Worm (Caenorhabditis elegans) whole organism, late embryonic: Measurements from ENCODE around the gene F37A8.2.

ENCODE experiments used
- F13H6.1 ChIP-seq: sonication (generic microtip); optimal IDR thresholded peaks from 2 replicates; lab custom pipeline; 2016; ENCODE audit warnings: missing genetic modification characterization, missing compliant biosample characterization
- K02D7.2 ChIP-seq: sonication (generic microtip); optimal IDR thresholded peaks from 2 replicates; lab custom pipeline; 2017; ENCODE audit warnings: mild to moderate bottlenecking, missing genetic modification characterization, missing compliant biosample characterization
- T23F11.4 ChIP-seq: fragments of 200-800 bp; sonication (Bioruptor generic); optimal IDR thresholded peaks from 2 replicates; lab custom pipeline; 2018; ENCODE audit warnings: mild to moderate bottlenecking, missing genetic modification characterization, missing compliant biosample characterization
- Y22D7AL.16 ChIP-seq: sonication (generic microtip); optimal IDR thresholded peaks from 2 replicates; lab custom pipeline; 2016; ENCODE audit warnings: missing genetic modification characterization, missing compliant biosample characterization
- ceh-24 ChIP-seq: sonication (generic microtip); optimal IDR thresholded peaks from 2 replicates; lab custom pipeline; 2016; ENCODE audit warnings: mild to moderate bottlenecking, missing genetic modification characterization, missing compliant biosample characterization
- ceh-30 ChIP-seq: fragments of 150-350 bp; optimal IDR thresholded peaks from 2 replicates; lab custom pipeline; 2014; ENCODE audit warnings: missing biosample characterization, missing genetic modification characterization
- ceh-31 ChIP-seq: sonication (generic microtip); optimal IDR thresholded peaks from 2 replicates; lab custom pipeline; 2016; ENCODE audit warnings: missing genetic modification characterization, missing compliant biosample characterization
- ceh-45 ChIP-seq: fragments of 200-800 bp; sonication (Bioruptor generic); IDR thresholded peaks from 2 replicates; pipeline ENCODE4 v1.3.6; 2022; ENCODE audit warnings: missing genetic modification reagents, missing genetic modification characterization, missing compliant biosample characterization
- ceh-6 ChIP-seq: fragments of 200-800 bp; sonication (Bioruptor generic); optimal IDR thresholded peaks from 2 replicates; lab custom pipeline; 2018; ENCODE audit warnings: mild to moderate bottlenecking, missing genetic modification characterization, missing compliant biosample characterization
- ceh-9 ChIP-seq: sonication (generic microtip); optimal IDR thresholded peaks from 2 replicates; lab custom pipeline; 2016; ENCODE audit warnings: mild to moderate bottlenecking, missing genetic modification characterization, inconsistent platforms, missing compliant biosample characterization
- che-1 ChIP-seq: sonication (generic microtip); optimal IDR thresholded peaks from 2 replicates; lab custom pipeline; 2016; ENCODE audit warnings: mild to moderate bottlenecking, missing genetic modification characterization, missing compliant biosample characterization
- dmd-4 ChIP-seq: sonication (generic microtip); optimal IDR thresholded peaks from 2 replicates; lab custom pipeline; 2016; ENCODE audit warnings: borderline replicate concordance, missing genetic modification characterization, missing compliant biosample characterization
- dve-1 ChIP-seq: sonication (generic microtip); optimal IDR thresholded peaks from 2 replicates; lab custom pipeline; 2017; ENCODE audit warnings: antibody characterized with exemption, mild to moderate bottlenecking, missing genetic modification characterization, missing compliant biosample characterization
- elt-2 ChIP-seq: sonication (generic microtip); optimal IDR thresholded peaks from 2 replicates; lab custom pipeline; 2016; ENCODE audit warnings: missing genetic modification reagents, missing genetic modification characterization, missing compliant biosample characterization
- elt-4 ChIP-seq: sonication (generic microtip); optimal IDR thresholded peaks from 2 replicates; lab custom pipeline; 2016; ENCODE audit warnings: missing genetic modification characterization, missing compliant biosample characterization
- ets-4 ChIP-seq: sonication (generic microtip); optimal IDR thresholded peaks from 2 replicates; lab custom pipeline; 2016; ENCODE audit warnings: missing genetic modification characterization, missing compliant biosample characterization
- fax-1 ChIP-seq: sonication (generic microtip); optimal IDR thresholded peaks from 2 replicates; lab custom pipeline; 2016; ENCODE audit warnings: missing genotype, missing genetic modification characterization, missing compliant biosample characterization
- fkh-6 ChIP-seq: sonication (generic microtip); optimal IDR thresholded peaks from 2 replicates; lab custom pipeline; 2016; ENCODE audit warnings: missing genetic modification characterization, missing compliant biosample characterization
- gmeb-2 ChIP-seq: sonication (generic microtip); optimal IDR thresholded peaks from 2 replicates; lab custom pipeline; 2016; ENCODE audit warnings: missing genetic modification characterization, inconsistent platforms, missing compliant biosample characterization
- hlh-13 ChIP-seq: fragments of 200-800 bp; sonication (Bioruptor generic); optimal IDR thresholded peaks from 2 replicates; lab custom pipeline; 2018; ENCODE audit warnings: mild to moderate bottlenecking, missing genetic modification characterization, missing compliant biosample characterization
- hlh-15 ChIP-seq: sonication (generic microtip); optimal IDR thresholded peaks from 2 replicates; lab custom pipeline; 2016; ENCODE audit warnings: missing genetic modification characterization, missing compliant biosample characterization
- hlh-6 ChIP-seq: sonication (generic microtip); optimal IDR thresholded peaks from 2 replicates; lab custom pipeline; 2016; ENCODE audit warnings: missing genotype, missing genetic modification characterization, missing compliant biosample characterization
- nfya-1 ChIP-seq: sonication (generic microtip); optimal IDR thresholded peaks from 2 replicates; lab custom pipeline; 2017; ENCODE audit warnings: missing genetic modification characterization, mild to moderate bottlenecking, missing compliant biosample characterization, antibody characterized with exemption, moderate library complexity
- nhr-11 ChIP-seq: fragments of 150-350 bp; optimal IDR thresholded peaks from 2 replicates; lab custom pipeline; 2014; ENCODE audit warnings: missing biosample characterization, missing genetic modification characterization
- nhr-232 ChIP-seq: sonication (generic microtip); optimal IDR thresholded peaks from 2 replicates; lab custom pipeline; 2016; ENCODE audit warnings: missing genetic modification characterization, missing compliant biosample characterization
- npax-4 ChIP-seq: sonication (generic microtip); optimal IDR thresholded peaks from 2 replicates; lab custom pipeline; 2016; ENCODE audit warnings: missing genetic modification characterization, missing compliant biosample characterization
- odd-2 ChIP-seq: sonication (generic microtip); optimal IDR thresholded peaks from 2 replicates; lab custom pipeline; 2017; ENCODE audit warnings: antibody characterized with exemption, mild to moderate bottlenecking, missing genetic modification characterization, missing compliant biosample characterization
- pha-4 ChIP-seq: fragments of 150-350 bp; optimal IDR thresholded peaks from 2 replicates; lab custom pipeline; 2018; ENCODE audit warnings: missing biosample characterization, missing genetic modification reagents, missing genetic modification characterization
- sdc-2 ChIP-seq: sonication (generic microtip); optimal IDR thresholded peaks from 2 replicates; lab custom pipeline; 2016; ENCODE audit warnings: missing genotype, missing genetic modification characterization, missing compliant biosample characterization
- syd-9 ChIP-seq: sonication (generic microtip); optimal IDR thresholded peaks from 2 replicates; lab custom pipeline; 2016; ENCODE audit warnings: mild to moderate bottlenecking, missing genetic modification characterization, moderate library complexity, missing compliant biosample characterization
- tbx-2 ChIP-seq: sonication (generic microtip); optimal IDR thresholded peaks from 2 replicates; lab custom pipeline; 2016; ENCODE audit warnings: missing genetic modification characterization, missing compliant biosample characterization
- ttx-3 ChIP-seq: sonication (generic microtip); optimal IDR thresholded peaks from 2 replicates; lab custom pipeline; 2016; ENCODE audit warnings: missing genetic modification reagents, missing genetic modification characterization, missing compliant biosample characterization
- unc-42 ChIP-seq: sonication (generic microtip); optimal IDR thresholded peaks from 2 replicates; lab custom pipeline; 2016; ENCODE audit warnings: missing genotype, missing genetic modification characterization, missing compliant biosample characterization
- unc-55 ChIP-seq: sonication (generic microtip); optimal IDR thresholded peaks from 2 replicates; lab custom pipeline; 2017; ENCODE audit warnings: missing biosample characterization, missing genetic modification reagents, missing genetic modification characterization
- unc-86 ChIP-seq: sonication (generic microtip); optimal IDR thresholded peaks from 2 replicates; lab custom pipeline; 2016; ENCODE audit warnings: missing genetic modification characterization, missing compliant biosample characterization
- ztf-16 ChIP-seq: sonication (generic microtip); optimal IDR thresholded peaks from 2 replicates; lab custom pipeline; 2017; ENCODE audit warnings: missing genetic modification characterization, missing compliant biosample characterization

The F37A8.2 gene

ce11 chrIII:3902588-3903325 lies 28.6 kb downstream of the F37A8.2 start:
- TF ChIP-seq nhr-232 (tag; lab: Kevin White, UChicago) (no peak), fax-1 (tag; lab: Kevin White, UChicago) (no peak), che-1 (tag; lab: Kevin White, UChicago) (no peak), F13H6.1 (no peak), ceh-30 (tag; lab: Kevin White, UChicago) (no peak)

- no peak for TF ChIP-seq che-1 (tag; lab: Kevin White, UChicago)
- no peak for TF ChIP-seq ceh-6
- no peak for TF ChIP-seq sdc-2 (tag; lab: Kevin White, UChicago)
- TF ChIP-seq ztf-16 (tag; lab: Kevin White, UChicago): no peak
- no peak for TF ChIP-seq unc-42 (tag; lab: Kevin White, UChicago)
- TF ChIP-seq elt-2: no peak
- no peak for TF ChIP-seq K02D7.2 (tag; lab: Kevin White, UChicago)
- no peak for TF ChIP-seq ceh-45 (GFP tag; lab: Robert Waterston, UW)
- no peak for TF ChIP-seq Y22D7AL.16 (tag; lab: Kevin White, UChicago)
- TF ChIP-seq ceh-9 (tag; lab: Kevin White, UChicago): no peak
- TF ChIP-seq unc-86 (tag; lab: Kevin White, UChicago): no peak
- no peak for TF ChIP-seq syd-9 (tag; lab: Kevin White, UChicago)
- TF ChIP-seq unc-55: no peak
- no peak for TF ChIP-seq ceh-30 (tag; lab: Kevin White, UChicago)
- TF ChIP-seq hlh-15 (tag; lab: Kevin White, UChicago): no peak
- TF ChIP-seq gmeb-2 (tag; lab: Kevin White, UChicago): no peak
- no peak for TF ChIP-seq odd-2
- no peak for TF ChIP-seq T23F11.4 (GFP tag; lab: Kevin White, UChicago)
Observed at ce11 chrIII:3901542-3901941, 29.8 kb downstream of the F37A8.2 start, which contains the start of gene tir-1. Gene tir-1 (minus strand): TSS chrIII:3901642.

- TF ChIP-seq ceh-31 (peak; percentile 21), fkh-6 (tag; lab: Kevin White, UChicago) (no peak), unc-42 (tag; lab: Kevin White, UChicago) (peak; percentile 26), dmd-4 (tag; lab: Kevin White, UChicago) (no peak)
- TF ChIP-seq, all 69 proteins: peak for 2
Observed at ce11 chrIII:3898850-3899249, 32.5 kb downstream of the F37A8.2 start.

ce11 chrIII:3898354-3898753 lies 33.0 kb downstream of the F37A8.2 start:
- TF ChIP-seq nfya-1 (tag; lab: Kevin White, UChicago) (peak; percentile 88), syd-9 (tag; lab: Kevin White, UChicago) (no peak)

- TF ChIP-seq tbx-2 (tag; lab: Kevin White, UChicago) (no peak), elt-2 (peak; percentile 30)
Observed at ce11 chrIII:3893992-3894391, 37.3 kb downstream of the F37A8.2 start.

ce11 chrIII:3889896-3890295 lies 41.4 kb downstream of the F37A8.2 start:
- no peak for TF ChIP-seq ttx-3 (tag; lab: Kevin White, UChicago)
- no peak for TF ChIP-seq hlh-6 (tag; lab: Kevin White, UChicago)
- no peak for TF ChIP-seq sdc-2 (tag; lab: Kevin White, UChicago)
- no peak for TF ChIP-seq hlh-15 (tag; lab: Kevin White, UChicago)
- TF ChIP-seq ets-4 (tag; lab: Kevin White, UChicago): no peak
- no peak for TF ChIP-seq nhr-232 (tag; lab: Kevin White, UChicago)
- TF ChIP-seq F13H6.1: no peak
- TF ChIP-seq dve-1: no peak
- TF ChIP-seq npax-4 (tag; lab: Kevin White, UChicago): no peak
- TF ChIP-seq pha-4: no peak
- no peak for TF ChIP-seq elt-4 (tag; lab: Kevin White, UChicago)
- no peak for TF ChIP-seq ceh-24 (tag; lab: Kevin White, UChicago)
- TF ChIP-seq ceh-30 (tag; lab: Kevin White, UChicago): no peak
- TF ChIP-seq hlh-13: no peak
- no peak for TF ChIP-seq gmeb-2 (tag; lab: Kevin White, UChicago)
- TF ChIP-seq nhr-11 (tag; lab: Kevin White, UChicago): no peak
- TF ChIP-seq, all 69 proteins: peak for 0
